Worm (Caenorhabditis elegans) whole organism, L4 larva: ENCODE results near the gene T05C7.7.
"Not testable (repeated sequence)": the region's sequence is repeated elsewhere in the genome, so short reads cannot be mapped to it uniquely, and the experiment has no call there.

Experiments
- daf-12 ChIP-seq: fragments of 150-350 bp; optimal IDR thresholded peaks from 2 replicates; lab custom pipeline; 2014; ENCODE audit warnings: missing biosample characterization, missing genetic modification reagents, missing genetic modification characterization
- daf-19 ChIP-seq: fragments of 200-800 bp; sonication (Bioruptor generic); conservative IDR thresholded peaks from 2 replicates; pipeline ENCODE4 v1.3.6; 2022; ENCODE audit warnings: missing genetic modification characterization, missing compliant biosample characterization
- egl-43 ChIP-seq: fragments of 200-800 bp; sonication (Bioruptor generic); IDR thresholded peaks from 2 replicates; pipeline ENCODE4 v1.3.6; 2022; ENCODE audit warnings: missing genetic modification reagents, missing genetic modification characterization, missing compliant biosample characterization
- fos-1 ChIP-seq: fragments of 150-350 bp; optimal IDR thresholded peaks from 2 replicates; lab custom pipeline; 2014; ENCODE audit warnings: missing biosample characterization, missing genetic modification characterization
- hmg-1.1 ChIP-seq: fragments of 200-800 bp; sonication (Bioruptor generic); IDR thresholded peaks from 2 replicates; pipeline ENCODE4 v1.3.6; 2022; ENCODE audit warnings: missing genetic modification reagents, missing genetic modification characterization, missing compliant biosample characterization
- mxl-3 ChIP-seq: fragments of 200-800 bp; sonication (Bioruptor generic); optimal IDR thresholded peaks from 2 replicates; lab custom pipeline; 2018; ENCODE audit warnings: mild to moderate bottlenecking, missing genetic modification characterization, missing compliant biosample characterization
- nhr-28 ChIP-seq: fragments of 150-350 bp; optimal IDR thresholded peaks from 2 replicates; lab custom pipeline; 2014; ENCODE audit warnings: missing biosample characterization, missing genetic modification characterization
- nhr-77 ChIP-seq: fragments of 150-350 bp; optimal IDR thresholded peaks from 2 replicates; lab custom pipeline; 2014; ENCODE audit warnings: missing biosample characterization, missing genetic modification characterization
- pha-4 ChIP-seq, 2 experiments: fragments of 150-350 bp in 1 of 2; fragments of 200-800 bp in 1 of 2; sonication (Bioruptor generic) in 1 of 2; IDR thresholded peaks in 1 of 2; optimal IDR thresholded peaks in 1 of 2; 2 replicates each; pipeline versions ENCODE4 v1.3.6 to Lab custom; 2014 to 2022; ENCODE audit warnings: missing genetic modification characterization in 2 of 2, missing genetic modification reagents in 2 of 2, missing biosample characterization in 1 of 2, missing compliant biosample characterization in 1 of 2
- unc-39 ChIP-seq: sonication (generic microtip); optimal IDR thresholded peaks from 2 replicates; lab custom pipeline; 2017; ENCODE audit warnings: missing biosample characterization, missing genetic modification characterization
- unc-62 ChIP-seq, 3 experiments: fragments of 150-350 bp in 1 of 3; sonication (generic microtip); optimal IDR thresholded peaks in 2 of 3; peaks in 1 of 3; 1 replicate in 1 of 3; 2 replicates in 2 of 3; lab custom pipeline; 2014 to 2017; ENCODE audit warnings: missing biosample characterization in 3 of 3, missing genetic modification characterization in 3 of 3, missing genetic modification reagents in 3 of 3, missing genotype in 1 of 3
- ztf-11 ChIP-seq: fragments of 150-350 bp; optimal IDR thresholded peaks from 2 replicates; lab custom pipeline; 2014; ENCODE audit warnings: missing biosample characterization, missing genetic modification characterization

DNA sequence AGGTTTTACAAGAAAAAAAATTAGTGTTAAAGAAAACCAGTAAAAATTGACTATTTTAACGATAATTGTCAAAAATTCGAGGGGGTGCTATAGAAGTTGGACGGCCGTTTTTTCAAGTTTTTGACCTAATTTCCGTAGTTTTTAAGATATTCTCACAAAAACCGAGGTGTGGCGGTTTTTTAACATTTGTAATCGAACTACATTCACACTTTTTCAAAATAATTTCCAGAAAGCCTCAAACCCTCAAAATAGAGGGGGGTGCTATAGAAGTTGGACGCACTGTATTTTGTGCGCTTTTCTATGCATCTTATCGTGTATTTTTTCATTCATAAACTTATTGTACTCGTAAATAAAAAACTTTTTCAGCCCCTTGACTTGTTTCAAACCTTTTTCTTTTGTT lies 49.8 kb downstream of the T05C7.7 start, which contains the start of gene F29C4.4:
- not testable (repeated sequence) for TF ChIP-seq pha-4 (GFP tag; IDR thresholded peaks at IDR 0.05; lab: Robert Waterston, UW); pha-4 (tag; optimal IDR thresholded peaks at IDR 0.05; lab: Kevin White, UChicago); daf-12; fos-1 (tag; lab: Kevin White, UChicago); egl-43 (GFP tag; lab: Robert Waterston, UW); nhr-77 (tag; lab: Kevin White, UChicago); daf-19 (GFP tag; lab: Robert Waterston, UW); mxl-3; hmg-1.1 (GFP tag; lab: Robert Waterston, UW); unc-39 (tag; lab: Kevin White, UChicago); ztf-11 (tag; lab: Kevin White, UChicago); unc-62 (GFP tag; optimal IDR thresholded peaks at IDR 0.05 in 1 of 2; lab: Kevin White, UChicago); unc-62 (tag; optimal IDR thresholded peaks at IDR 0.05; lab: Kevin White, UChicago); nhr-28 (tag; lab: Kevin White, UChicago)
